Worm (Caenorhabditis elegans): Measurements from ENCODE around the gene T04C9.1.

T04C9.1 gene

ce11 chrIII:5992913-5993312, at the start of gene T04C9.1:
Gene T04C9.1, plus strand, starts transcription at chrIII:5993213.
- TF ChIP-seq unc-55 (GFP tag; optimal IDR thresholded peaks at IDR 0.05), result peak; percentile 0
- no peak for TF ChIP-seq egl-27 (tag; optimal IDR thresholded peaks at IDR 0.05)

- no peak for TF ChIP-seq snpc-4 (tag; optimal IDR thresholded peaks at IDR 0.05)
- peak; percentile 9 for TF ChIP-seq sma-9 (GFP tag; optimal IDR thresholded peaks at IDR 0.05)
- no peak for TF ChIP-seq sma-9 (tag; optimal IDR thresholded peaks at IDR 0.05)
- TF ChIP-seq nhr-11 (tag; optimal IDR thresholded peaks at IDR 0.05), result no peak
- TF ChIP-seq ztf-1 (GFP tag; conservative IDR thresholded peaks at IDR 0.05), result no peak
- TF ChIP-seq aly-2 (tag; optimal IDR thresholded peaks at IDR 0.05), result peak; percentile 27
- no peak for TF ChIP-seq elt-3 (tag; optimal IDR thresholded peaks at IDR 0.05)
- TF ChIP-seq ztf-11 (tag; optimal IDR thresholded peaks at IDR 0.05), result no peak
- peak; percentile 14 for TF ChIP-seq C34F6.9 (tag; optimal IDR thresholded peaks at IDR 0.05)
- no peak for TF ChIP-seq nhr-77 (tag; optimal IDR thresholded peaks at IDR 0.05)
- no peak for TF ChIP-seq mdl-1 (tag; optimal IDR thresholded peaks at IDR 0.05)
- TF ChIP-seq lin-13 (GFP tag; optimal IDR thresholded peaks at IDR 0.05), result peak; percentile 61
- peak; percentile 17 for TF ChIP-seq nhr-12 (tag; optimal IDR thresholded peaks at IDR 0.05)
- TF ChIP-seq nhr-6 (tag; optimal IDR thresholded peaks at IDR 0.05), result peak; percentile 30
- no peak for TF ChIP-seq mbf-1 (tag; optimal IDR thresholded peaks at IDR 0.05)
- peak; percentile 34 for TF ChIP-seq gmeb-1 (tag; optimal IDR thresholded peaks at IDR 0.05)
- TF ChIP-seq zag-1 (tag; optimal IDR thresholded peaks at IDR 0.05), result no peak
- TF ChIP-seq unc-39 (tag; optimal IDR thresholded peaks at IDR 0.05), result no peak
- TF ChIP-seq lin-11 (tag; optimal IDR thresholded peaks at IDR 0.05), result no peak
- no peak for TF ChIP-seq R02D3.7 (tag; optimal IDR thresholded peaks at IDR 0.05)
- peak in 1 of 2 experiments; percentile 45 for TF ChIP-seq lsy-2 (tag; optimal IDR thresholded peaks at IDR 0.05)
- no peak for TF ChIP-seq alr-1 (tag; optimal IDR thresholded peaks at IDR 0.05)
- peak; percentile 50 for TF ChIP-seq sem-4 (tag; optimal IDR thresholded peaks at IDR 0.05)
- no peak for TF ChIP-seq ceh-16 (tag; optimal IDR thresholded peaks at IDR 0.05)
- peak; percentile 61 for TF ChIP-seq nhr-129 (tag; optimal IDR thresholded peaks at IDR 0.05)
- no peak for TF ChIP-seq nhr-237 (tag; optimal IDR thresholded peaks at IDR 0.05)
- peak; percentile 34 for TF ChIP-seq Y55F3AM.14 (GFP tag; optimal IDR thresholded peaks at IDR 0.05)
- TF ChIP-seq skn-1 (tag; optimal IDR thresholded peaks at IDR 0.05), result peak; percentile 67
- no peak for TF ChIP-seq dmd-4 (tag; optimal IDR thresholded peaks at IDR 0.05)
- no peak for TF ChIP-seq peb-1 (tag; optimal IDR thresholded peaks at IDR 0.05)
- TF ChIP-seq ama-1 (optimal IDR thresholded peaks at IDR 0.05), result peak; percentile 87
- TF ChIP-seq nhr-25 (tag; optimal IDR thresholded peaks at IDR 0.05), result peak; percentile 62
- TF ChIP-seq unc-62 (GFP tag; optimal IDR thresholded peaks at IDR 0.05), result no peak
- no peak for TF ChIP-seq elt-1 (tag; optimal IDR thresholded peaks at IDR 0.05)
- TF ChIP-seq unc-55 (GFP tag; optimal IDR thresholded peaks at IDR 0.05), result peak; percentile 11
- peak; percentile 32 for TF ChIP-seq blmp-1 (tag; optimal IDR thresholded peaks at IDR 0.05; ENCODE audit: insufficient read depth)
- no peak for TF ChIP-seq egl-27 (tag; optimal IDR thresholded peaks at IDR 0.05)
- TF ChIP-seq crh-2 (tag; optimal IDR thresholded peaks at IDR 0.05), result peak; percentile 61
- no peak for TF ChIP-seq nhr-10 (tag; optimal IDR thresholded peaks at IDR 0.05)
- TF ChIP-seq nhr-21 (tag; optimal IDR thresholded peaks at IDR 0.05), result peak; percentile 92
- no peak for TF ChIP-seq mab-5 (tag; optimal IDR thresholded peaks at IDR 0.05)
- peak; percentile 63 for TF ChIP-seq sma-3 (GFP tag; optimal IDR thresholded peaks at IDR 0.05)
- TF ChIP-seq F13H6.1 (tag; optimal IDR thresholded peaks at IDR 0.05), result peak; percentile 22
- TF ChIP-seq ztf-4 (tag; optimal IDR thresholded peaks at IDR 0.05), result peak; percentile 16
These were observed 49.4 kb upstream of the T04C9.1 start for ce11 chrIII:5943368-5944180.
